Worm (Caenorhabditis elegans) whole organism, young adult: ENCODE measurements around the gene coq-2.

Experiments
- F10E7.11 ChIP-seq: sonication (generic microtip); optimal IDR thresholded peaks from 2 replicates; lab custom pipeline; 2017; ENCODE audit warnings: mild to moderate bottlenecking, missing genetic modification characterization, moderate library complexity, missing compliant biosample characterization
- F33H1.4 ChIP-seq: fragments of 200-800 bp; sonication (Bioruptor generic); IDR thresholded peaks from 2 replicates; pipeline ENCODE4 v1.3.6; 2022; ENCODE audit warnings: missing genetic modification reagents, missing genetic modification characterization, missing compliant biosample characterization
- F39B2.1 ChIP-seq: fragments of 200-800 bp; sonication (Bioruptor generic); IDR thresholded peaks from 2 replicates; pipeline ENCODE4 v1.3.6; 2022; ENCODE audit warnings: missing genetic modification reagents, missing genetic modification characterization, missing compliant biosample characterization
- F49E8.2 ChIP-seq: sonication (generic microtip); optimal IDR thresholded peaks from 3 replicates; lab custom pipeline; 2017; ENCODE audit warnings: missing genetic modification characterization, mild to moderate bottlenecking, missing compliant biosample characterization, antibody characterized with exemption, moderate library complexity; ENCODE audit not compliant: insufficient read depth
- F52B5.7 ChIP-seq: sonication (generic microtip); optimal IDR thresholded peaks from 2 replicates; lab custom pipeline; 2016; ENCODE audit warnings: mild to moderate bottlenecking, missing genetic modification characterization, missing compliant biosample characterization
- K11D2.4 ChIP-seq: fragments of 200-800 bp; sonication (Bioruptor generic); IDR thresholded peaks from 2 replicates; pipeline ENCODE4 v1.3.6; 2022; ENCODE audit warnings: missing genetic modification reagents, missing genetic modification characterization, missing compliant biosample characterization
- T26A5.8 ChIP-seq: sonication (generic microtip); optimal IDR thresholded peaks from 2 replicates; lab custom pipeline; 2016; ENCODE audit warnings: missing genetic modification characterization, missing compliant biosample characterization
- Y53G8AR.9 ChIP-seq: fragments of 200-800 bp; sonication (Bioruptor generic); conservative IDR thresholded peaks from 2 replicates; pipeline ENCODE4 v1.3.6; 2022; ENCODE audit warnings: missing genetic modification reagents, missing genetic modification characterization, missing compliant biosample characterization
- Y56A3A.18 ChIP-seq: fragments of 200-800 bp; sonication (Bioruptor generic); IDR thresholded peaks from 2 replicates; pipeline ENCODE4 v1.3.6; 2022; ENCODE audit warnings: missing genetic modification reagents, missing genetic modification characterization, missing compliant biosample characterization
- akir-1 ChIP-seq: fragments of 200-800 bp; sonication (Bioruptor generic); optimal IDR thresholded peaks from 2 replicates; lab custom pipeline; 2018; ENCODE audit warnings: mild to moderate bottlenecking, missing genetic modification characterization, moderate library complexity, missing compliant biosample characterization
- ama-1 ChIP-seq, 3 experiments: fragments of 150-350 bp in 1 of 3; sonication (generic microtip) in 2 of 3; optimal IDR thresholded peaks; 2 replicates each; lab custom pipeline; 2014 to 2018; ENCODE audit warnings: missing biosample characterization in 2 of 3, missing genetic modification characterization in 2 of 3, missing genetic modification reagents in 2 of 3
- aptf-3 ChIP-seq: fragments of 200-800 bp; sonication (Bioruptor generic); IDR thresholded peaks from 2 replicates; pipeline ENCODE4 v1.3.6; 2022; ENCODE audit warnings: missing genetic modification characterization, missing compliant biosample characterization
- attf-3 ChIP-seq: fragments of 200-800 bp; sonication (Bioruptor generic); conservative IDR thresholded peaks from 2 replicates; pipeline ENCODE4 v1.3.6; 2022; ENCODE audit warnings: missing genetic modification reagents, missing genetic modification characterization, missing compliant biosample characterization
- ccch-3 ChIP-seq: fragments of 200-800 bp; sonication (Bioruptor generic); optimal IDR thresholded peaks from 2 replicates; lab custom pipeline; 2018; ENCODE audit warnings: mild to moderate bottlenecking, missing genetic modification characterization, missing compliant biosample characterization
- ceh-27 ChIP-seq: fragments of 200-800 bp; sonication (Bioruptor generic); optimal IDR thresholded peaks from 2 replicates; lab custom pipeline; 2018; ENCODE audit warnings: mild to moderate bottlenecking, missing genetic modification characterization, moderate library complexity, missing compliant biosample characterization
- chd-7 ChIP-seq: sonication (generic microtip); optimal IDR thresholded peaks from 2 replicates; lab custom pipeline; 2016; ENCODE audit warnings: mild to moderate bottlenecking, missing genetic modification characterization, moderate library complexity, missing compliant biosample characterization
- dox-1 ChIP-seq: fragments of 200-800 bp; sonication (Bioruptor generic); IDR thresholded peaks from 2 replicates; pipeline ENCODE4 v1.3.6; 2022; ENCODE audit warnings: missing genetic modification reagents, missing genetic modification characterization, missing compliant biosample characterization
- dpff-1 ChIP-seq: sonication (generic microtip); optimal IDR thresholded peaks from 2 replicates; lab custom pipeline; 2017; ENCODE audit warnings: mild to moderate bottlenecking, missing genetic modification characterization, missing compliant biosample characterization
- dpl-1 ChIP-seq: fragments of 150-350 bp; optimal IDR thresholded peaks from 2 replicates; lab custom pipeline; 2014; ENCODE audit warnings: missing biosample characterization, missing genetic modification reagents, missing genetic modification characterization
- egl-18 ChIP-seq: fragments of 200-800 bp; sonication (Bioruptor generic); IDR thresholded peaks from 2 replicates; pipeline ENCODE4 v1.3.6; 2022; ENCODE audit warnings: missing genetic modification reagents, missing genetic modification characterization, missing compliant biosample characterization
- egl-44 ChIP-seq: fragments of 200-800 bp; sonication (Bioruptor generic); IDR thresholded peaks from 2 replicates; pipeline ENCODE4 v1.3.6; 2022; ENCODE audit warnings: missing genetic modification reagents, missing genetic modification characterization, missing compliant biosample characterization
- egrh-3 ChIP-seq: fragments of 200-800 bp; sonication (Bioruptor generic); IDR thresholded peaks from 2 replicates; pipeline ENCODE4 v1.3.6; 2022; ENCODE audit warnings: missing genetic modification reagents, missing genetic modification characterization, missing compliant biosample characterization
- ekl-4 ChIP-seq: fragments of 200-800 bp; sonication (Bioruptor generic); IDR thresholded peaks from 2 replicates; pipeline ENCODE4 v1.3.6; 2022; ENCODE audit warnings: missing genetic modification reagents, missing genetic modification characterization, missing compliant biosample characterization
- him-1 ChIP-seq: sonication (generic microtip); optimal IDR thresholded peaks from 2 replicates; lab custom pipeline; 2016; ENCODE audit warnings: missing genotype, missing genetic modification reagents, missing genetic modification characterization, missing compliant biosample characterization
- let-607 ChIP-seq, 2 experiments: fragments of 200-800 bp in 1 of 2; sonication (Bioruptor generic) in 1 of 2; sonication (generic microtip) in 1 of 2; optimal IDR thresholded peaks; 2 replicates each; lab custom pipeline; 2016 to 2018; ENCODE audit warnings: mild to moderate bottlenecking in 2 of 2, missing compliant biosample characterization in 2 of 2, missing genetic modification characterization in 2 of 2, moderate library complexity in 2 of 2, missing genotype in 1 of 2
- lin-40 ChIP-seq: sonication (generic microtip); optimal IDR thresholded peaks from 2 replicates; lab custom pipeline; 2016; ENCODE audit warnings: missing genetic modification characterization, mild to moderate bottlenecking, missing compliant biosample characterization, missing genotype, missing genetic modification reagents
- lin-54 ChIP-seq: fragments of 200-800 bp; sonication (Bioruptor generic); optimal IDR thresholded peaks from 2 replicates; lab custom pipeline; 2018; ENCODE audit warnings: mild to moderate bottlenecking, missing genetic modification characterization, missing compliant biosample characterization
- lir-1 ChIP-seq: fragments of 200-800 bp; sonication (Bioruptor generic); conservative IDR thresholded peaks from 2 replicates; pipeline ENCODE4 v1.3.6; 2022; ENCODE audit warnings: missing genetic modification reagents, missing genetic modification characterization, missing compliant biosample characterization
- lsl-1 ChIP-seq: fragments of 200-800 bp; sonication (Bioruptor generic); optimal IDR thresholded peaks from 2 replicates; lab custom pipeline; 2018; ENCODE audit warnings: mild to moderate bottlenecking, missing genetic modification characterization, moderate library complexity, missing compliant biosample characterization
- lsy-27 ChIP-seq: sonication (generic microtip); optimal IDR thresholded peaks from 2 replicates; lab custom pipeline; 2017; ENCODE audit warnings: missing genetic modification characterization, mild to moderate bottlenecking, missing compliant biosample characterization, antibody characterized with exemption, missing genotype, borderline replicate concordance; ENCODE audit not compliant: insufficient read depth
- madf-3 ChIP-seq: fragments of 200-800 bp; sonication (Bioruptor generic); IDR thresholded peaks from 2 replicates; pipeline ENCODE4 v1.3.6; 2022; ENCODE audit warnings: missing genetic modification reagents, missing genetic modification characterization, missing compliant biosample characterization
- mel-28 ChIP-seq: sonication (generic microtip); optimal IDR thresholded peaks from 2 replicates; lab custom pipeline; 2016; ENCODE audit warnings: borderline replicate concordance, mild to moderate bottlenecking, missing genetic modification characterization, missing compliant biosample characterization
- mxl-1 ChIP-seq: sonication (generic microtip); optimal IDR thresholded peaks from 2 replicates; lab custom pipeline; 2016; ENCODE audit warnings: missing genetic modification characterization, missing compliant biosample characterization
- nfya-1 ChIP-seq: sonication (generic microtip); optimal IDR thresholded peaks from 2 replicates; lab custom pipeline; 2017; ENCODE audit warnings: antibody characterized with exemption, missing compliant biosample characterization, missing genetic modification characterization, borderline replicate concordance; ENCODE audit not compliant: insufficient read depth
- nfya-2 ChIP-seq: fragments of 200-800 bp; sonication (Bioruptor generic); IDR thresholded peaks from 2 replicates; pipeline ENCODE4 v1.3.6; 2022; ENCODE audit warnings: missing genetic modification reagents, missing genetic modification characterization, missing compliant biosample characterization
- nhr-120 ChIP-seq: fragments of 200-800 bp; sonication (Bioruptor generic); IDR thresholded peaks from 2 replicates; pipeline ENCODE4 v1.3.6; 2022; ENCODE audit warnings: missing genetic modification characterization, missing compliant biosample characterization
- nhr-179 ChIP-seq: sonication (generic microtip); optimal IDR thresholded peaks from 2 replicates; lab custom pipeline; 2016; ENCODE audit warnings: mild to moderate bottlenecking, missing genetic modification characterization, missing compliant biosample characterization
- nhr-27 ChIP-seq: fragments of 200-800 bp; sonication (Bioruptor generic); optimal IDR thresholded peaks from 2 replicates; lab custom pipeline; 2018; ENCODE audit warnings: mild to moderate bottlenecking, missing genetic modification characterization, moderate library complexity, missing compliant biosample characterization
- nhr-90 ChIP-seq: sonication (generic microtip); optimal IDR thresholded peaks from 2 replicates; lab custom pipeline; 2016; ENCODE audit warnings: missing genotype, mild to moderate bottlenecking, missing genetic modification characterization, missing compliant biosample characterization
- pbrm-1 ChIP-seq: fragments of 200-800 bp; sonication (Bioruptor generic); IDR thresholded peaks from 2 replicates; pipeline ENCODE4 v1.3.6; 2022; ENCODE audit warnings: missing genetic modification reagents, missing genetic modification characterization, missing compliant biosample characterization
- rcor-1 ChIP-seq: fragments of 200-800 bp; sonication (Bioruptor generic); IDR thresholded peaks from 2 replicates; pipeline ENCODE4 v1.3.6; 2022; ENCODE audit warnings: missing genetic modification reagents, missing genetic modification characterization, missing compliant biosample characterization
- sdz-38 ChIP-seq: sonication (generic microtip); optimal IDR thresholded peaks from 2 replicates; lab custom pipeline; 2016; ENCODE audit warnings: missing genotype, missing genetic modification characterization, missing compliant biosample characterization
- tbx-9 ChIP-seq: sonication (generic microtip); optimal IDR thresholded peaks from 2 replicates; lab custom pipeline; 2016; ENCODE audit warnings: borderline replicate concordance, missing genetic modification characterization, inconsistent platforms, missing compliant biosample characterization
- tlf-1 ChIP-seq: fragments of 200-800 bp; sonication (Bioruptor generic); optimal IDR thresholded peaks from 2 replicates; lab custom pipeline; 2018; ENCODE audit warnings: mild to moderate bottlenecking, missing genetic modification characterization, missing compliant biosample characterization
- ztf-18 ChIP-seq: sonication (generic microtip); optimal IDR thresholded peaks from 2 replicates; lab custom pipeline; 2016; ENCODE audit warnings: missing genotype, mild to moderate bottlenecking, missing genetic modification characterization, missing compliant biosample characterization
- ztf-22 ChIP-seq: fragments of 200-800 bp; sonication (Bioruptor generic); optimal IDR thresholded peaks from 2 replicates; lab custom pipeline; 2018; ENCODE audit warnings: mild to moderate bottlenecking, missing genetic modification characterization, moderate library complexity, missing compliant biosample characterization
- ztf-26 ChIP-seq: sonication (generic microtip); optimal IDR thresholded peaks from 2 replicates; lab custom pipeline; 2017; ENCODE audit warnings: missing genetic modification characterization, missing compliant biosample characterization
- ztf-28 ChIP-seq: fragments of 200-800 bp; sonication (Bioruptor generic); IDR thresholded peaks from 2 replicates; pipeline ENCODE4 v1.3.6; 2022; ENCODE audit warnings: missing genetic modification reagents, missing genetic modification characterization, missing compliant biosample characterization
- ztf-6 ChIP-seq: fragments of 200-800 bp; sonication (Bioruptor generic); IDR thresholded peaks from 2 replicates; pipeline ENCODE4 v1.3.6; 2022; ENCODE audit warnings: missing genetic modification reagents, missing genetic modification characterization, missing compliant biosample characterization

Gene coq-2

ce11 chrIII:6895166-6895565 is 40.6 kb upstream of the coq-2 start (continued):
- TF ChIP-seq dpl-1 (GFP tag; lab: Kevin White, UChicago), result no peak
- TF ChIP-seq attf-3, result no peak
- peak; percentile 52 for TF ChIP-seq chd-7 (tag; lab: Kevin White, UChicago)
- no peak for TF ChIP-seq ekl-4 (GFP tag; lab: Robert Waterston, UW)
- TF ChIP-seq lsl-1 (GFP tag; lab: Kevin White, UChicago), result no peak
- no peak for TF ChIP-seq madf-3 (GFP tag; lab: Robert Waterston, UW)
- no peak for TF ChIP-seq T26A5.8 (tag; lab: Kevin White, UChicago)
- TF ChIP-seq aptf-3 (GFP tag; lab: Robert Waterston, UW), result no peak
- no peak for TF ChIP-seq nfya-1 (tag; lab: Kevin White, UChicago)
- TF ChIP-seq nhr-179 (tag; lab: Kevin White, UChicago), result no peak
- no peak for TF ChIP-seq akir-1
- TF ChIP-seq sdz-38 (tag; lab: Kevin White, UChicago), result no peak
- peak; percentile 47 for TF ChIP-seq lin-54
- TF ChIP-seq egl-18 (GFP tag; lab: Robert Waterston, UW), result no peak
- TF ChIP-seq rcor-1 (GFP tag; lab: Robert Waterston, UW), result no peak
- peak; percentile 47; the same call in 1 of the 2 replicates for TF ChIP-seq dox-1
- TF ChIP-seq mxl-1 (tag; lab: Kevin White, UChicago), result no peak
- TF ChIP-seq lir-1, result peak; percentile 25; the same call in 1 of the 2 replicates
- TF ChIP-seq nfya-2 (GFP tag; lab: Robert Waterston, UW), result no peak
- TF ChIP-seq F52B5.7 (tag; lab: Kevin White, UChicago), result no peak
- no peak for TF ChIP-seq nhr-27 (tag; lab: Kevin White, UChicago)
- TF ChIP-seq ztf-6 (GFP tag; lab: Robert Waterston, UW), result no peak
- no peak for TF ChIP-seq mel-28 (tag; lab: Kevin White, UChicago)
- TF ChIP-seq egrh-3 (GFP tag; lab: Robert Waterston, UW), result no peak
- TF ChIP-seq pbrm-1 (GFP tag; lab: Robert Waterston, UW), result no peak
- TF ChIP-seq ztf-22 (GFP tag; lab: Kevin White, UChicago), result peak; percentile 2
- no peak for TF ChIP-seq lsy-27
- TF ChIP-seq nhr-90 (tag; lab: Kevin White, UChicago), result no peak
- no peak for TF ChIP-seq tlf-1 (GFP tag; lab: Kevin White, UChicago)
- TF ChIP-seq tbx-9 (tag; lab: Kevin White, UChicago), result no peak
- no peak for TF ChIP-seq egl-44
- no peak for TF ChIP-seq ceh-27 (GFP tag; lab: Kevin White, UChicago)
- no peak for TF ChIP-seq nhr-120 (GFP tag; lab: Robert Waterston, UW)
- TF ChIP-seq F39B2.1 (GFP tag; lab: Robert Waterston, UW), result no peak
- no peak for TF ChIP-seq ccch-3 (GFP tag; lab: Kevin White, UChicago)
- no peak for TF ChIP-seq F49E8.2 (tag; lab: Kevin White, UChicago)
- TF ChIP-seq ztf-18 (tag; lab: Kevin White, UChicago), result no peak
- no peak for TF ChIP-seq ama-1 (optimal IDR thresholded peaks at IDR 0.05; lab: Kevin White, UChicago)
- TF ChIP-seq ama-1 (GFP tag; optimal IDR thresholded peaks at IDR 0.05; lab: Kevin White, UChicago), result peak in 1 of 2 experiments; percentile 51
- TF ChIP-seq lin-40 (tag; lab: Kevin White, UChicago), result peak; percentile 74
- TF ChIP-seq K11D2.4, result no peak
- no peak for TF ChIP-seq dpff-1
- TF ChIP-seq Y56A3A.18 (GFP tag; lab: Robert Waterston, UW), result peak; percentile 72; the same call in 1 of the 2 replicates
- no peak for TF ChIP-seq ztf-28 (GFP tag; lab: Robert Waterston, UW)
- no peak for TF ChIP-seq F10E7.11 (tag; lab: Kevin White, UChicago)
- peak; percentile 31 for TF ChIP-seq ztf-26 (tag; lab: Kevin White, UChicago)
- TF ChIP-seq F33H1.4 (GFP tag; lab: Robert Waterston, UW), result no peak
- TF ChIP-seq him-1 (tag; lab: Kevin White, UChicago), result peak; percentile 28
- no peak for TF ChIP-seq let-607 (tag; optimal IDR thresholded peaks at IDR 0.05; lab: Kevin White, UChicago)
- TF ChIP-seq Y53G8AR.9 (GFP tag; lab: Robert Waterston, UW), result no peak
